Fruit fly (Drosophila melanogaster) S2 (cell line): Measurements from ENCODE around the gene CG7530.

Experiments
- CG8478 ChIP-seq: fragments of >200 bp; optimal IDR thresholded peaks from 2 replicates; lab custom pipeline; 2018
- CTCF ChIP-seq, 2 experiments: fragments of >200 bp; optimal IDR thresholded peaks; 2 replicates each; lab custom pipeline; 2018

dm6 chr3R:14714147-14714903, 17.0 kb downstream of the CG7530 start:
- TF ChIP-seq CG8478 (lab: Kevin White, UChicago) (no peak), CTCF (optimal IDR thresholded peaks at IDR 0.05; lab: Kevin White, UChicago) (peak in 1 of 2 experiments; percentile 32)
